Worm (Caenorhabditis elegans): ENCODE data around the gene F58G6.3.

- TF ChIP-seq nhr-77 (tag; optimal IDR thresholded peaks at IDR 0.05) (no peak), zag-1 (tag; optimal IDR thresholded peaks at IDR 0.05) (no peak), fos-1 (tag; optimal IDR thresholded peaks at IDR 0.05) (no peak), efl-1 (optimal IDR thresholded peaks at IDR 0.05) (no peak), efl-1 (GFP tag; optimal IDR thresholded peaks at IDR 0.05 in 1 of 2) (no peak), unc-62 (GFP tag; optimal IDR thresholded peaks at IDR 0.05) (no peak), ama-1 (optimal IDR thresholded peaks at IDR 0.05) (no peak), mdl-1 (tag; optimal IDR thresholded peaks at IDR 0.05) (no peak), unc-130 (tag; optimal IDR thresholded peaks at IDR 0.05) (no peak), nhr-12 (tag; optimal IDR thresholded peaks at IDR 0.05) (no peak), nhr-90 (tag; optimal IDR thresholded peaks at IDR 0.05; ENCODE audit: poor library complexity) (no peak), aly-2 (tag; optimal IDR thresholded peaks at IDR 0.05) (no peak), efl-3 (GFP tag; optimal IDR thresholded peaks at IDR 0.05) (no peak), elt-3 (tag; optimal IDR thresholded peaks at IDR 0.05) (no peak)
Measured at ce11 chrIV:9624977-9625376, 28.4 kb upstream of the F58G6.3 start, which contains the start of gene W09C2.10.

Data from whole organism, L1 larva.